Fruit fly (Drosophila melanogaster) whole organism, embryonic: ENCODE measurements around the gene CG11617.

Experiments
- Abd-B ChIP-seq: fragments of 200-800 bp; sonication (Bioruptor generic); optimal IDR thresholded peaks from 2 replicates; lab custom pipeline; 2018; ENCODE audit warnings: missing biosample characterization, mild to moderate bottlenecking, missing genetic modification characterization, moderate library complexity
- Antp ChIP-seq: fragments of 200-800 bp; sonication (Bioruptor generic); optimal IDR thresholded peaks from 3 replicates; lab custom pipeline; 2016; ENCODE audit warnings: missing biosample characterization, missing genetic modification characterization
- Atf3 ChIP-seq: fragments of 200-800 bp; sonication (Bioruptor generic); optimal IDR thresholded peaks from 3 replicates; lab custom pipeline; 2016; ENCODE audit warnings: missing biosample characterization, missing genetic modification characterization
- Bteb2 ChIP-seq: fragments of 200-800 bp; sonication (Bioruptor generic); optimal IDR thresholded peaks from 2 replicates; lab custom pipeline; 2016; ENCODE audit warnings: missing biosample characterization, missing genetic modification characterization
- CG10274 ChIP-seq: fragments of 200-800 bp; sonication (Bioruptor generic); optimal IDR thresholded peaks from 3 replicates; lab custom pipeline; 2017; ENCODE audit warnings: missing biosample characterization, mild to moderate bottlenecking, missing genetic modification characterization
- CG10321 ChIP-seq: fragments of 200-800 bp; sonication (Bioruptor generic); IDR thresholded peaks from 2 replicates; pipeline ENCODE4 v1.3.6; 2022; ENCODE audit warnings: missing biosample characterization, missing genetic modification characterization
- CG11247 ChIP-seq: fragments of 200-800 bp; sonication (Bioruptor generic); IDR thresholded peaks from 2 replicates; pipeline ENCODE4 v1.3.6; 2022; ENCODE audit warnings: missing biosample characterization, missing genetic modification characterization
- CG11456 ChIP-seq: fragments of 200-800 bp; sonication (Bioruptor generic); IDR thresholded peaks from 3 replicates; pipeline ENCODE4 v1.3.6; 2022; ENCODE audit warnings: missing biosample characterization, missing genetic modification characterization
- CG1233 ChIP-seq: fragments of 200-800 bp; sonication (Bioruptor generic); optimal IDR thresholded peaks from 4 replicates; lab custom pipeline; 2018; ENCODE audit warnings: missing biosample characterization, mild to moderate bottlenecking, missing genetic modification characterization
- CG13894 ChIP-seq: fragments of 200-800 bp; sonication (Bioruptor generic); optimal IDR thresholded peaks from 3 replicates; lab custom pipeline; 2018; ENCODE audit warnings: missing biosample characterization, mild to moderate bottlenecking, missing genetic modification characterization, moderate library complexity
- CG14014 ChIP-seq: fragments of 200-800 bp; sonication (Bioruptor generic); IDR thresholded peaks from 2 replicates; pipeline ENCODE4 v1.3.6; 2022; ENCODE audit warnings: missing biosample characterization, missing genetic modification characterization
- CG15479 ChIP-seq: fragments of 200-800 bp; sonication (Bioruptor generic); optimal IDR thresholded peaks from 3 replicates; lab custom pipeline; 2019; ENCODE audit warnings: missing biosample characterization, mild to moderate bottlenecking, missing genetic modification characterization, moderate library complexity
- CG15514 ChIP-seq: fragments of 200-800 bp; sonication (Bioruptor generic); optimal IDR thresholded peaks from 3 replicates; lab custom pipeline; 2017; ENCODE audit warnings: missing biosample characterization, missing genetic modification characterization, mild to moderate bottlenecking, moderate library complexity, missing genetic modification reagents
- CG16813 ChIP-seq: fragments of 200-800 bp; sonication (Bioruptor generic); IDR thresholded peaks from 3 replicates; pipeline ENCODE4 v1.3.6; 2022; ENCODE audit warnings: missing biosample characterization, missing genetic modification characterization; ENCODE audit not compliant: partially characterized antibody
- CG1832 ChIP-seq: fragments of 200-800 bp; sonication (Bioruptor generic); optimal IDR thresholded peaks from 2 replicates; lab custom pipeline; 2017; ENCODE audit warnings: missing biosample characterization, mild to moderate bottlenecking, missing genetic modification characterization, inconsistent platforms
- CG2129 ChIP-seq: fragments of 200-800 bp; sonication (Bioruptor generic); IDR thresholded peaks from 2 replicates; pipeline ENCODE4 v1.3.6; 2022; ENCODE audit warnings: missing biosample characterization, missing genetic modification characterization; ENCODE audit not compliant: partially characterized antibody
- CG2678 ChIP-seq: fragments of 200-800 bp; sonication (Bioruptor generic); optimal IDR thresholded peaks from 3 replicates; lab custom pipeline; 2019; ENCODE audit warnings: missing biosample characterization, mild to moderate bottlenecking, missing genetic modification characterization, moderate library complexity
- CG2712 ChIP-seq: fragments of 200-800 bp; optimal IDR thresholded peaks from 3 replicates; lab custom pipeline; 2019; ENCODE audit warnings: missing biosample characterization, mild to moderate bottlenecking, missing genetic modification characterization, moderate library complexity
- CG30403 ChIP-seq: fragments of 200-800 bp; sonication (Bioruptor generic); optimal IDR thresholded peaks from 3 replicates; lab custom pipeline; 2016; ENCODE audit warnings: missing biosample characterization, missing genetic modification characterization
- CG33213 ChIP-seq: fragments of 200-800 bp; sonication (Bioruptor generic); optimal IDR thresholded peaks from 3 replicates; lab custom pipeline; 2016; ENCODE audit warnings: missing biosample characterization, missing genetic modification characterization
- CG4617 ChIP-seq: fragments of 200-800 bp; sonication (Bioruptor generic); optimal IDR thresholded peaks from 3 replicates; lab custom pipeline; 2016; ENCODE audit warnings: missing biosample characterization, missing genetic modification characterization, borderline replicate concordance
- CG4854 ChIP-seq: fragments of 200-800 bp; sonication (Bioruptor generic); optimal IDR thresholded peaks from 2 replicates; lab custom pipeline; 2016; ENCODE audit warnings: missing biosample characterization, missing genetic modification characterization, inconsistent platforms
- CG7357 ChIP-seq: fragments of 200-800 bp; sonication (Bioruptor generic); IDR thresholded peaks from 3 replicates; pipeline ENCODE4 v1.3.6; 2022; ENCODE audit warnings: missing biosample characterization, missing genetic modification characterization
- CG7372 ChIP-seq: fragments of 200-800 bp; sonication (Bioruptor generic); IDR thresholded peaks from 2 replicates; pipeline ENCODE4 v1.3.6; 2022; ENCODE audit warnings: missing biosample characterization, missing genetic modification characterization
- CG7839 ChIP-seq: fragments of 200-800 bp; sonication (Bioruptor generic); optimal IDR thresholded peaks from 3 replicates; lab custom pipeline; 2018; ENCODE audit warnings: missing biosample characterization, mild to moderate bottlenecking, missing genetic modification characterization, moderate library complexity
- CG9437 ChIP-seq: fragments of 200-800 bp; sonication (Bioruptor generic); optimal IDR thresholded peaks from 2 replicates; lab custom pipeline; 2018; ENCODE audit warnings: missing biosample characterization, mild to moderate bottlenecking, missing genetic modification characterization
- CrebB ChIP-seq: fragments of 200-800 bp; sonication (Bioruptor generic); optimal IDR thresholded peaks from 3 replicates; lab custom pipeline; 2018; ENCODE audit warnings: missing biosample characterization, mild to moderate bottlenecking, missing genetic modification characterization
- Dbx ChIP-seq: fragments of 200-800 bp; sonication (Bioruptor generic); IDR thresholded peaks from 3 replicates; pipeline ENCODE4 v1.3.6; 2022; ENCODE audit warnings: missing biosample characterization, missing genetic modification characterization
- Hey ChIP-seq: fragments of 200-800 bp; sonication (Bioruptor generic); optimal IDR thresholded peaks from 3 replicates; lab custom pipeline; 2018; ENCODE audit warnings: missing biosample characterization, mild to moderate bottlenecking, missing genetic modification characterization
- Kr ChIP-seq: fragments of 200-800 bp; sonication (Bioruptor generic); optimal IDR thresholded peaks from 2 replicates; lab custom pipeline; 2017; ENCODE audit warnings: missing biosample characterization, mild to moderate bottlenecking, missing genetic modification characterization
- MBD-R2 ChIP-seq: fragments of 200-800 bp; sonication (Bioruptor generic); IDR thresholded peaks from 2 replicates; pipeline ENCODE4 v1.3.6; 2022; ENCODE audit warnings: missing biosample characterization, missing genetic modification characterization
- Myb ChIP-seq: fragments of 200-800 bp; sonication (Bioruptor generic); optimal IDR thresholded peaks from 2 replicates; lab custom pipeline; 2016; ENCODE audit warnings: missing biosample characterization, missing genetic modification characterization
- Nf-YB ChIP-seq: fragments of 200-800 bp; sonication (Bioruptor generic); optimal IDR thresholded peaks from 3 replicates; lab custom pipeline; 2019; ENCODE audit warnings: missing biosample characterization, mild to moderate bottlenecking, missing genetic modification characterization, moderate library complexity
- Oaz ChIP-seq: fragments of 200-800 bp; sonication (Bioruptor generic); IDR thresholded peaks from 2 replicates; pipeline ENCODE4 v1.3.6; 2022; ENCODE audit warnings: missing biosample characterization, missing genetic modification characterization
- Opbp ChIP-seq: fragments of 200-800 bp; sonication (Bioruptor generic); IDR thresholded peaks from 3 replicates; pipeline ENCODE4 v1.3.6; 2022; ENCODE audit warnings: missing biosample characterization, missing genetic modification characterization; ENCODE audit not compliant: partially characterized antibody
- Spps ChIP-seq: fragments of 200-800 bp; sonication (Bioruptor generic); optimal IDR thresholded peaks from 2 replicates; lab custom pipeline; 2018; ENCODE audit warnings: missing biosample characterization, mild to moderate bottlenecking, missing genetic modification characterization
- aop ChIP-seq: fragments of 200-800 bp; sonication (Bioruptor generic); IDR thresholded peaks from 2 replicates; pipeline ENCODE4 v1.3.6; 2022; ENCODE audit warnings: missing biosample characterization, missing genetic modification characterization
- ato ChIP-seq: fragments of 200-800 bp; sonication (Bioruptor generic); IDR thresholded peaks from 2 replicates; pipeline ENCODE4 v1.3.6; 2022; ENCODE audit warnings: missing biosample characterization, missing genetic modification characterization; ENCODE audit not compliant: partially characterized antibody
- danr ChIP-seq: fragments of 200-800 bp; sonication (Bioruptor generic); IDR thresholded peaks from 2 replicates; pipeline ENCODE4 v1.3.6; 2022; ENCODE audit warnings: missing biosample characterization, missing genetic modification characterization
- ems ChIP-seq: fragments of 200-800 bp; sonication (Bioruptor generic); optimal IDR thresholded peaks from 3 replicates; lab custom pipeline; 2016; ENCODE audit warnings: missing biosample characterization, missing genetic modification characterization
- exex ChIP-seq: fragments of 200-800 bp; sonication (Bioruptor generic); optimal IDR thresholded peaks from 4 replicates; lab custom pipeline; 2018; ENCODE audit warnings: missing biosample characterization, mild to moderate bottlenecking, missing genetic modification characterization, moderate library complexity
- gce ChIP-seq: fragments of 200-800 bp; sonication (Bioruptor generic); IDR thresholded peaks from 3 replicates; pipeline ENCODE4 v1.3.6; 2022; ENCODE audit warnings: missing biosample characterization, missing genetic modification characterization
- hbn ChIP-seq: fragments of 200-800 bp; sonication (Bioruptor generic); IDR thresholded peaks from 2 replicates; pipeline ENCODE4 v1.3.6; 2022; ENCODE audit warnings: missing biosample characterization, missing genetic modification characterization; ENCODE audit not compliant: partially characterized antibody
- hkb ChIP-seq, 2 experiments: fragments of 200-800 bp in 1 of 2; fragments of >200 bp in 1 of 2; sonication (Bioruptor generic) in 1 of 2; IDR thresholded peaks in 1 of 2; optimal IDR thresholded peaks in 1 of 2; 2 replicates each; pipeline versions ENCODE4 v1.3.6 to Lab custom; 2017 to 2022; ENCODE audit warnings: missing biosample characterization in 1 of 2, missing genetic modification characterization in 1 of 2
- kah ChIP-seq: fragments of 200-800 bp; sonication (Bioruptor generic); optimal IDR thresholded peaks from 2 replicates; lab custom pipeline; 2018; ENCODE audit warnings: missing biosample characterization, mild to moderate bottlenecking, missing genetic modification characterization
- lilli ChIP-seq: fragments of 200-800 bp; sonication (Bioruptor generic); optimal IDR thresholded peaks from 3 replicates; lab custom pipeline; 2016; ENCODE audit warnings: missing biosample characterization, missing genetic modification characterization
- pan ChIP-seq, 4 experiments: fragments of >200 bp in 3 of 4; fragments of 200-800 bp in 1 of 4; sonication (Bioruptor generic) in 1 of 4; optimal IDR thresholded peaks in 3 of 4; IDR thresholded peaks in 1 of 4; 2 replicates each; pipeline versions ENCODE4 v1.3.6 to Lab custom; 2017 to 2022; ENCODE audit warnings: missing biosample characterization in 2 of 4, missing genetic modification characterization in 2 of 4, mixed read lengths in 1 of 4
- stwl ChIP-seq: fragments of 200-800 bp; sonication (Bioruptor generic); optimal IDR thresholded peaks from 3 replicates; lab custom pipeline; 2018; ENCODE audit warnings: missing biosample characterization, mild to moderate bottlenecking, missing genetic modification characterization, moderate library complexity
- trem ChIP-seq: fragments of 200-800 bp; optimal IDR thresholded peaks from 3 replicates; lab custom pipeline; 2019; ENCODE audit warnings: missing biosample characterization, mild to moderate bottlenecking, missing genetic modification characterization, moderate library complexity

The CG11617 gene

DNA sequence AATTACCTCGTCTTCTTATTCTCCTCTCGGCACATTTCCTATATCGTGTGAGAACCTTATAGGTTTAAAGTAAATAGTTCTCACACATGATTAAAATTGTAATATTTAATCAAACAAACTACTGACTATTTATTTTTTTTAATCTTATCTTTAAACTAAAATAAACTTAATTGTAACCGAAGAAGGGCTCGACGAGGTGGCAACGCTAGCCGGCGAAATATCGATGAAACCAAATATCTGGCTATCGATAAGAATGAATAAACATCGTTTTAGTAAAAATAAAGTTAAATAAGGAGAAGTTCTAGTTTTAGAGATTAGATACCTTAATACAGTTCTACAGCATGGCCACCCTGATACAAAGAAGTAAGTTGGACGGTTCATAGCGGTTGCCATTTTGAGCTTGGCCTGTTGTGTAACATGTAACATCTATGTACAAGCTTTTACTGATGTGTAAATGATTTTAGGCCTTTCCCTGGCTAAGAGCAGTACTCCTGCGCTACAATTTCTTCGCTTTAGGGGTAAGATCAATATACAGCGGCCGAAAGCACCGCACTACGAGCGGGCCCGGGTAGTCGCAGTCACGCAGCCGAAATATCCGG, 3.5 kb downstream of the CG11617 start, which contains the start of gene mRpL10 (continued):
- no peak for TF ChIP-seq CrebB (tag; lab: Kevin White, UChicago)
- TF ChIP-seq Myb (GFP tag; lab: Kevin White, UChicago) = peak; percentile 37
- TF ChIP-seq CG33213 (GFP tag; lab: Kevin White, UChicago) = no peak
- TF ChIP-seq CG11456 (GFP tag; lab: Robert Waterston, UW) = no peak
- no peak for TF ChIP-seq Kr
- TF ChIP-seq CG15479 (GFP tag; lab: Kevin White, UChicago) = no peak
- TF ChIP-seq Spps = no peak
- no peak for TF ChIP-seq CG2678 (tag; lab: Kevin White, UChicago)
- TF ChIP-seq MBD-R2 (GFP tag; lab: Robert Waterston, UW) = peak; percentile 80
- TF ChIP-seq CG14014 (GFP tag; lab: Robert Waterston, UW) = no peak
- TF ChIP-seq CG11247 (GFP tag; lab: Robert Waterston, UW) = no peak
- peak; percentile 35 for TF ChIP-seq ems (GFP tag; lab: Kevin White, UChicago)
- no peak for TF ChIP-seq CG10274 (GFP tag; lab: Kevin White, UChicago)
- no peak for TF ChIP-seq CG13894 (tag; lab: Kevin White, UChicago)
- no peak for TF ChIP-seq gce (GFP tag; lab: Robert Waterston, UW)
- TF ChIP-seq CG1233 (GFP tag; lab: Kevin White, UChicago) = no peak
- peak; percentile 51 for TF ChIP-seq CG30403 (GFP tag; lab: Kevin White, UChicago)
- no peak for TF ChIP-seq CG7839 (tag; lab: Kevin White, UChicago)
- TF ChIP-seq CG10321 = no peak
- peak; percentile 68 for TF ChIP-seq CG2129 (GFP tag; lab: Robert Waterston, UW)
- TF ChIP-seq CG9437 (GFP tag; lab: Kevin White, UChicago) = peak; percentile 29
- no peak for TF ChIP-seq Dbx (GFP tag; lab: Robert Waterston, UW)
- TF ChIP-seq exex (tag; lab: Kevin White, UChicago) = no peak
- peak; percentile 65 for TF ChIP-seq CG4617 (GFP tag; lab: Kevin White, UChicago)
- peak; percentile 11 for TF ChIP-seq Bteb2 (GFP tag; lab: Kevin White, UChicago)
- TF ChIP-seq ato = peak; percentile 88
- no peak for TF ChIP-seq CG1832
- TF ChIP-seq Hey (tag; lab: Kevin White, UChicago) = no peak
- peak; percentile 87 for TF ChIP-seq CG16813 (GFP tag; lab: Robert Waterston, UW)
- no peak for TF ChIP-seq CG7372 (GFP tag; lab: Robert Waterston, UW)
- TF ChIP-seq CG7357 (GFP tag; lab: Robert Waterston, UW) = no peak
- no peak for TF ChIP-seq danr (GFP tag; lab: Robert Waterston, UW)
- TF ChIP-seq Nf-YB = no peak
- TF ChIP-seq Oaz (GFP tag; lab: Robert Waterston, UW) = no peak
- TF ChIP-seq pan (optimal IDR thresholded peaks at IDR 0.05; lab: Kevin White, UChicago) = no peak
- TF ChIP-seq pan (GFP tag; optimal IDR thresholded peaks at IDR 0.05 in 1 of 2, IDR thresholded peaks at IDR 0.05 in 1 of 2) = no peak
- TF ChIP-seq Opbp (GFP tag; lab: Robert Waterston, UW) = peak; percentile 91
- no peak for TF ChIP-seq Abd-B (GFP tag; lab: Kevin White, UChicago)
- TF ChIP-seq trem (tag; lab: Kevin White, UChicago) = peak; percentile 72
- TF ChIP-seq CG2712 = peak; percentile 63
- peak; percentile 81 for TF ChIP-seq stwl
- no peak for TF ChIP-seq kah (GFP tag; lab: Kevin White, UChicago)
- no peak for TF ChIP-seq CG4854 (GFP tag; lab: Kevin White, UChicago)
- no peak for TF ChIP-seq Antp
- TF ChIP-seq aop = no peak
- peak; percentile 55 for TF ChIP-seq lilli (GFP tag; lab: Kevin White, UChicago)
- no peak for TF ChIP-seq Atf3 (GFP tag; lab: Kevin White, UChicago)
- peak; percentile 93 for TF ChIP-seq hbn
- TF ChIP-seq hkb (optimal IDR thresholded peaks at IDR 0.05; lab: Kevin White, UChicago) = no peak
- TF ChIP-seq hkb (GFP tag; IDR thresholded peaks at IDR 0.05; lab: Robert Waterston, UW) = 0 out of 2 replicates have a peak, but pooled peaks have one; percentile 24
- no peak for TF ChIP-seq CG15514
